Fruit fly (Drosophila melanogaster) whole organism, embryonic: ENCODE measurements around the gene egh.

ENCODE experiments used
- CG10209 ChIP-seq: fragments of 200-800 bp; sonication (Bioruptor generic); optimal IDR thresholded peaks from 3 replicates; lab custom pipeline; 2017; ENCODE audit warnings: missing biosample characterization, mild to moderate bottlenecking, missing genetic modification characterization, missing genetic modification reagents
- CG10959 ChIP-seq: fragments of 200-800 bp; sonication (Bioruptor generic); IDR thresholded peaks from 2 replicates; pipeline ENCODE4 v1.3.6; 2022; ENCODE audit warnings: missing biosample characterization, missing genetic modification characterization
- CG12942 ChIP-seq: fragments of 200-800 bp; sonication (Bioruptor generic); optimal IDR thresholded peaks from 3 replicates; lab custom pipeline; 2016; ENCODE audit warnings: missing biosample characterization, missing genetic modification characterization
- CG14050 ChIP-seq: fragments of 200-800 bp; sonication (Bioruptor generic); IDR thresholded peaks from 3 replicates; pipeline ENCODE4 v1.3.6; 2022; ENCODE audit warnings: missing biosample characterization, missing genetic modification characterization
- CG17328 ChIP-seq: fragments of 200-800 bp; sonication (Bioruptor generic); IDR thresholded peaks from 2 replicates; pipeline ENCODE4 v1.3.6; 2022; ENCODE audit warnings: missing biosample characterization, missing genetic modification characterization
- CG17359 ChIP-seq: fragments of 200-800 bp; sonication (Bioruptor generic); optimal IDR thresholded peaks from 3 replicates; lab custom pipeline; 2018; ENCODE audit warnings: missing biosample characterization, mild to moderate bottlenecking, missing genetic modification characterization, moderate library complexity
- CG18476 ChIP-seq: fragments of 200-800 bp; sonication (Bioruptor generic); optimal IDR thresholded peaks from 2 replicates; lab custom pipeline; 2016; ENCODE audit warnings: missing biosample characterization, mild to moderate bottlenecking, missing genetic modification characterization
- CG31224 ChIP-seq: fragments of 200-800 bp; sonication (Bioruptor generic); IDR thresholded peaks from 2 replicates; pipeline ENCODE4 v1.3.6; 2022; ENCODE audit warnings: missing biosample characterization, missing genetic modification characterization
- CG3163 ChIP-seq: fragments of 200-800 bp; sonication (Bioruptor generic); optimal IDR thresholded peaks from 3 replicates; lab custom pipeline; 2016; ENCODE audit warnings: missing biosample characterization, missing genetic modification characterization
- CG3407 ChIP-seq: fragments of 200-800 bp; sonication (Bioruptor generic); optimal IDR thresholded peaks from 2 replicates; lab custom pipeline; 2018; ENCODE audit warnings: missing biosample characterization, mild to moderate bottlenecking, missing genetic modification characterization
- CG34376 ChIP-seq: fragments of 200-800 bp; sonication (Bioruptor generic); optimal IDR thresholded peaks from 2 replicates; lab custom pipeline; 2018; ENCODE audit warnings: missing biosample characterization, mild to moderate bottlenecking, missing genetic modification characterization
- CG3726 ChIP-seq: fragments of 200-800 bp; sonication (Bioruptor generic); IDR thresholded peaks from 3 replicates; pipeline ENCODE4, ENCODE4 v1.3.6; 2022; ENCODE audit warnings: missing biosample characterization, missing genetic modification characterization
- CG6689 ChIP-seq: fragments of 200-800 bp; sonication (Bioruptor generic); IDR thresholded peaks from 2 replicates; pipeline ENCODE4 v1.3.6; 2022; ENCODE audit warnings: missing biosample characterization, missing genetic modification characterization
- CG7357 ChIP-seq: fragments of 200-800 bp; sonication (Bioruptor generic); IDR thresholded peaks from 3 replicates; pipeline ENCODE4 v1.3.6; 2022; ENCODE audit warnings: missing biosample characterization, missing genetic modification characterization
- CG8944 ChIP-seq: fragments of 200-800 bp; sonication (Bioruptor generic); optimal IDR thresholded peaks from 3 replicates; lab custom pipeline; 2016; ENCODE audit warnings: missing biosample characterization, missing genetic modification characterization
- CG9215 ChIP-seq: fragments of 200-800 bp; sonication (Bioruptor generic); IDR thresholded peaks from 2 replicates; pipeline ENCODE4 v1.3.6; 2022; ENCODE audit warnings: missing biosample characterization, missing genetic modification characterization
- CG9932 ChIP-seq: fragments of 200-800 bp; sonication (Bioruptor generic); IDR thresholded peaks from 2 replicates; pipeline ENCODE4 v1.3.6; 2022; ENCODE audit warnings: missing biosample characterization, missing genetic modification characterization
- CkIIα-i1 ChIP-seq: fragments of 200-800 bp; sonication (Bioruptor generic); IDR thresholded peaks from 2 replicates; pipeline ENCODE4 v1.3.6; 2022; ENCODE audit warnings: missing biosample characterization, missing genetic modification characterization
- D19A ChIP-seq: fragments of 200-800 bp; optimal IDR thresholded peaks from 3 replicates; lab custom pipeline; 2019; ENCODE audit warnings: missing biosample characterization, mild to moderate bottlenecking, missing genetic modification characterization, moderate library complexity
- Dip3 ChIP-seq: fragments of 200-800 bp; sonication (Bioruptor generic); optimal IDR thresholded peaks from 3 replicates; lab custom pipeline; 2016; ENCODE audit warnings: missing biosample characterization, missing genetic modification characterization
- E2f2 ChIP-seq: fragments of 200-800 bp; sonication (Bioruptor generic); IDR thresholded peaks from 2 replicates; pipeline ENCODE4 v1.3.6; 2022; ENCODE audit warnings: missing biosample characterization, missing genetic modification characterization
- H2.0 ChIP-seq: fragments of 200-800 bp; sonication (Bioruptor generic); IDR thresholded peaks from 2 replicates; pipeline ENCODE4 v1.3.6; 2022; ENCODE audit warnings: missing biosample characterization, missing genetic modification characterization
- HLH3B ChIP-seq: fragments of 200-800 bp; sonication (Bioruptor generic); IDR thresholded peaks from 2 replicates; pipeline ENCODE4 v1.3.6; 2022; ENCODE audit warnings: missing biosample characterization, missing genetic modification characterization
- Hmx ChIP-seq: fragments of 200-800 bp; sonication (Bioruptor generic); optimal IDR thresholded peaks from 2 replicates; lab custom pipeline; 2016; ENCODE audit warnings: missing biosample characterization, missing genetic modification characterization
- Hr39 ChIP-seq: fragments of >200 bp; optimal IDR thresholded peaks from 2 replicates; lab custom pipeline; 2017
- Hr51 ChIP-seq, 2 experiments: fragments of 200-800 bp; sonication (Bioruptor generic); optimal IDR thresholded peaks; 2 replicates in 1 of 2; 3 replicates in 1 of 2; lab custom pipeline; 2016 to 2018; ENCODE audit warnings: missing biosample characterization in 2 of 2, missing genetic modification characterization in 2 of 2, mild to moderate bottlenecking in 1 of 2, moderate library complexity in 1 of 2
- Med ChIP-seq: fragments of 200-800 bp; sonication (Bioruptor generic); peaks from one replicate; lab custom pipeline; 2016; ENCODE audit warnings: missing biosample characterization, missing genetic modification characterization, mild to moderate bottlenecking, inconsistent platforms, moderate library complexity
- Oaz ChIP-seq: fragments of 200-800 bp; sonication (Bioruptor generic); IDR thresholded peaks from 2 replicates; pipeline ENCODE4 v1.3.6; 2022; ENCODE audit warnings: missing biosample characterization, missing genetic modification characterization
- Oli ChIP-seq: fragments of 200-800 bp; sonication (Bioruptor generic); optimal IDR thresholded peaks from 2 replicates; lab custom pipeline; 2018; ENCODE audit warnings: missing biosample characterization, mild to moderate bottlenecking, missing genetic modification characterization, moderate library complexity
- Taf1 ChIP-seq: fragments of 200-800 bp; sonication (Bioruptor generic); IDR thresholded peaks from 2 replicates; pipeline ENCODE4 v1.3.6; 2022; ENCODE audit warnings: missing biosample characterization, missing genetic modification characterization
- br ChIP-seq: fragments of >200 bp; optimal IDR thresholded peaks from 2 replicates; lab custom pipeline; 2017
- cas ChIP-seq: fragments of 200-800 bp; sonication (Bioruptor generic); IDR thresholded peaks from 2 replicates; pipeline ENCODE4 v1.3.6; 2022; ENCODE audit warnings: missing biosample characterization, missing genetic modification characterization
- cg ChIP-seq: fragments of 200-800 bp; sonication (Bioruptor generic); optimal IDR thresholded peaks from 3 replicates; lab custom pipeline; 2019; ENCODE audit warnings: missing biosample characterization, mild to moderate bottlenecking, missing genetic modification characterization, moderate library complexity
- corto ChIP-seq: fragments of 200-800 bp; sonication (Bioruptor generic); optimal IDR thresholded peaks from 2 replicates; lab custom pipeline; 2016; ENCODE audit warnings: missing biosample characterization, mild to moderate bottlenecking, missing genetic modification characterization, moderate library complexity
- dm ChIP-seq: fragments of 200-800 bp; sonication (Bioruptor generic); optimal IDR thresholded peaks from 3 replicates; lab custom pipeline; 2016; ENCODE audit warnings: missing biosample characterization, missing genetic modification characterization
- exex ChIP-seq: fragments of 200-800 bp; sonication (Bioruptor generic); optimal IDR thresholded peaks from 4 replicates; lab custom pipeline; 2018; ENCODE audit warnings: missing biosample characterization, mild to moderate bottlenecking, missing genetic modification characterization, moderate library complexity
- fd96Cb ChIP-seq: fragments of 200-800 bp; sonication (Bioruptor generic); optimal IDR thresholded peaks from 2 replicates; lab custom pipeline; 2018; ENCODE audit warnings: missing biosample characterization, mild to moderate bottlenecking, missing genetic modification characterization, moderate library complexity
- hth ChIP-seq: fragments of >200 bp; optimal IDR thresholded peaks from 2 replicates; lab custom pipeline; 2017; ENCODE audit warnings: inconsistent platforms
- ind ChIP-seq: fragments of 200-800 bp; sonication (Bioruptor generic); optimal IDR thresholded peaks from 3 replicates; lab custom pipeline; 2016; ENCODE audit warnings: missing biosample characterization, missing genetic modification characterization
- lilli ChIP-seq: fragments of 200-800 bp; sonication (Bioruptor generic); optimal IDR thresholded peaks from 3 replicates; lab custom pipeline; 2016; ENCODE audit warnings: missing biosample characterization, missing genetic modification characterization
- mld ChIP-seq: fragments of 200-800 bp; sonication (Bioruptor generic); IDR thresholded peaks from 3 replicates; pipeline ENCODE4 v1.3.6; 2022; ENCODE audit warnings: missing biosample characterization, missing genetic modification characterization; ENCODE audit not compliant: partially characterized antibody
- nom ChIP-seq: fragments of 200-800 bp; sonication (Bioruptor generic); optimal IDR thresholded peaks from 2 replicates; lab custom pipeline; 2017; ENCODE audit warnings: missing biosample characterization, missing genetic modification characterization, mild to moderate bottlenecking, moderate library complexity, missing genetic modification reagents
- oc ChIP-seq: fragments of 200-800 bp; sonication (Bioruptor generic); optimal IDR thresholded peaks from 2 replicates; lab custom pipeline; 2018; ENCODE audit warnings: missing biosample characterization, mild to moderate bottlenecking, missing genetic modification characterization, moderate library complexity
- peb ChIP-seq: fragments of 200-800 bp; sonication (Bioruptor generic); IDR thresholded peaks from 2 replicates; pipeline ENCODE4 v1.3.6; 2022; ENCODE audit warnings: missing biosample characterization, missing genetic modification characterization
- pum ChIP-seq: fragments of 200-800 bp; sonication (Bioruptor generic); optimal IDR thresholded peaks from 2 replicates; lab custom pipeline; 2016; ENCODE audit warnings: missing biosample characterization, missing genetic modification characterization
- sqz ChIP-seq: fragments of 200-800 bp; sonication (Bioruptor generic); optimal IDR thresholded peaks from 3 replicates; lab custom pipeline; 2018; ENCODE audit warnings: missing biosample characterization, mild to moderate bottlenecking, missing genetic modification characterization
- stwl ChIP-seq: fragments of 200-800 bp; sonication (Bioruptor generic); optimal IDR thresholded peaks from 3 replicates; lab custom pipeline; 2018; ENCODE audit warnings: missing biosample characterization, mild to moderate bottlenecking, missing genetic modification characterization, moderate library complexity
- tna ChIP-seq: fragments of 200-800 bp; sonication (Bioruptor generic); IDR thresholded peaks from 2 replicates; pipeline ENCODE4 v1.3.6; 2022; ENCODE audit warnings: missing biosample characterization, missing genetic modification characterization; ENCODE audit not compliant: partially characterized antibody
- wdn ChIP-seq: fragments of 200-800 bp; sonication (Bioruptor generic); IDR thresholded peaks from 2 replicates; pipeline ENCODE4 v1.3.6; 2022; ENCODE audit warnings: missing biosample characterization, missing genetic modification characterization
- z ChIP-seq: fragments of 200-800 bp; sonication (Bioruptor generic); IDR thresholded peaks from 3 replicates; pipeline ENCODE4 v1.3.6; 2022; ENCODE audit warnings: missing biosample characterization, missing genetic modification characterization
- zen2 ChIP-seq: fragments of 200-800 bp; sonication (Bioruptor generic); IDR thresholded peaks from 3 replicates; pipeline ENCODE4 v1.3.6; 2022; ENCODE audit warnings: missing biosample characterization, missing genetic modification characterization; ENCODE audit not compliant: partially characterized antibody

The egh gene

DNA sequence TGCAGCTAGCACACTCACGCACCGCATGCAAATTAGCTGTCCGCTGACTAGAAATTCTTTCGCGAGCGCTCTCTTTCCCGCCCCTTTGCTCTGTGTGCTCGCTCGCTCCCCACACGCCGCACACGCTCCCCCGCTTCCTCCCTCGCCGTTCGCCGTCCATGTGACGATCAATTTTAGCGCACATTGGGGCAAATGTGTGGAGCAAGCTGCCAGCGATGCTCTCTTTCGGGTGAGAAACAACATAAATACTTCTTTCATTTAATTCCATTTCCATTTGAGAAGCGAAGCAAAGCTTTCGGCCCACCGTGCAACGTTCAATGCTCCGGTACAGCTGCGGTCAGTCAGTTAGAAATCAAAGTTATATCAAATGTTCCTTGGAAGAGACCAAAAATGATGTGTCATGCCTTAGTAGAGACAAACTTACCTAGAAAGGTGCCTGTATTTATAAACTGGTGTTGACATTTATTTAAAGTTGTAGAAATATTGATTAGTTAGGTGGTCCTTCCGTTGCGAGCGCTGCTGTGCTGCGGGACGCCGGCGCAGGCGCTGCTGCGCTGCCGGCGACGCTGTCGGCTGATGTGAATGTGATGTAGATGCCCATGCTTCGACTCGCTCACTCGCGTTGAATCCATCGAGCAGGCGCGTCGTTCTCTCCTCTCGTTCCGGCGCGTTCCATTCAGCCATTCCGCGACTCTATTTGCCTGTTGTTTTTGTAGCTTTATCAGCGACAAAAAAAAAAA, 57.9 kb downstream of the egh start (continued):
- TF ChIP-seq CG17328 (GFP tag; lab: Robert Waterston, UW) (peak; percentile 97), CG12942 (peak; percentile 94), oc (tag; lab: Kevin White, UChicago) (peak; percentile 97), HLH3B (GFP tag; lab: Robert Waterston, UW) (peak; percentile 94), ind (GFP tag; lab: Kevin White, UChicago) (peak; percentile 96), wdn (peak; percentile 95), sqz (GFP tag; lab: Kevin White, UChicago) (peak; percentile 92), CG3726 (peak; percentile 87), H2.0 (GFP tag; lab: Robert Waterston, UW) (peak; percentile 95), CG3407 (GFP tag; lab: Kevin White, UChicago) (peak; percentile 95), CG9932 (GFP tag; lab: Robert Waterston, UW) (peak; percentile 96), hth (no peak), peb (GFP tag; lab: Robert Waterston, UW) (peak; percentile 88), Hr39 (no peak), cas (GFP tag; lab: Robert Waterston, UW) (peak; percentile 90), br (lab: Kevin White, UChicago) (no peak), CG31224 (GFP tag; lab: Robert Waterston, UW) (peak; percentile 91), D19A (tag; lab: Kevin White, UChicago) (peak; percentile 93), nom (GFP tag; lab: Kevin White, UChicago) (peak; percentile 94), CkIIα-i1 (GFP tag; lab: Robert Waterston, UW) (peak; percentile 69), exex (tag; lab: Kevin White, UChicago) (peak; percentile 84), Med (peak; percentile 99), corto (GFP tag; lab: Kevin White, UChicago) (peak; percentile 92), Oaz (GFP tag; lab: Robert Waterston, UW) (peak; percentile 96), stwl (tag; lab: Kevin White, UChicago) (no peak), Oli (tag; lab: Kevin White, UChicago) (peak; percentile 98), E2f2 (peak; percentile 83), CG6689 (GFP tag; lab: Robert Waterston, UW) (peak; percentile 96), CG3163 (GFP tag; lab: Kevin White, UChicago) (peak; percentile 86), CG8944 (GFP tag; lab: Kevin White, UChicago) (peak; percentile 97), lilli (GFP tag; lab: Kevin White, UChicago) (peak; percentile 98), Hr51 (GFP tag; optimal IDR thresholded peaks at IDR 0.05; lab: Kevin White, UChicago) (peak; percentile 96 to 98), Dip3 (GFP tag; lab: Kevin White, UChicago) (peak; percentile 96), tna (GFP tag; lab: Robert Waterston, UW) (peak; percentile 34; the same call in 1 of the 2 replicates), CG7357 (GFP tag; lab: Robert Waterston, UW) (peak; percentile 90), cg (GFP tag; lab: Kevin White, UChicago) (peak; percentile 64), CG10959 (GFP tag; lab: Robert Waterston, UW) (peak; percentile 85), z (peak; percentile 66; the same call in 2 of the 3 replicates), CG9215 (GFP tag; lab: Robert Waterston, UW) (peak; percentile 93), mld (peak; percentile 60; the same call in 1 of the 3 replicates), CG18476 (GFP tag; lab: Kevin White, UChicago) (peak; percentile 91), CG17359 (tag; lab: Kevin White, UChicago) (peak; percentile 96), pum (peak; percentile 95), fd96Cb (tag; lab: Kevin White, UChicago) (peak; percentile 95), Hmx (GFP tag; lab: Kevin White, UChicago) (peak; percentile 86), CG10209 (GFP tag; lab: Kevin White, UChicago) (peak; percentile 97), dm (GFP tag; lab: Kevin White, UChicago) (peak; percentile 92), Taf1 (GFP tag; lab: Robert Waterston, UW) (peak; percentile 89), zen2 (GFP tag; lab: Robert Waterston, UW) (no peak; the same call in 2 of the 3 replicates), CG14050 (GFP tag; lab: Robert Waterston, UW) (peak; percentile 95), CG34376 (GFP tag; lab: Kevin White, UChicago) (peak; percentile 93)
